Fruit fly (Drosophila melanogaster) whole organism: ENCODE measurements around the gene Usp39.

Source experiments
- CG8478 ChIP-seq: fragments of >200 bp; optimal IDR thresholded peaks from 2 replicates; lab custom pipeline; 2018; ENCODE audit warnings: inconsistent platforms
- psq ChIP-seq: fragments of >200 bp; optimal IDR thresholded peaks from 2 replicates; lab custom pipeline; 2017

dm6 chrX:18838470-18838869, 19.5 kb upstream of the Usp39 start:
- TF ChIP-seq CG8478 (lab: Kevin White, UChicago): no peak
- no peak for TF ChIP-seq psq
